Fruit fly (Drosophila melanogaster) whole organism, embryonic: ENCODE measurements around the gene CNPYb.

ENCODE experiments used
- Atf-2 ChIP-seq: fragments of 200-800 bp; sonication (Bioruptor generic); optimal IDR thresholded peaks from 2 replicates; lab custom pipeline; 2016; ENCODE audit warnings: missing biosample characterization, missing genetic modification characterization
- Atf6 ChIP-seq: fragments of 200-800 bp; sonication (Bioruptor generic); IDR thresholded peaks from 2 replicates; pipeline ENCODE4 v1.3.6; 2022; ENCODE audit warnings: missing biosample characterization, missing genetic modification characterization
- BtbVII ChIP-seq: fragments of 200-800 bp; sonication (Bioruptor generic); optimal IDR thresholded peaks from 3 replicates; lab custom pipeline; 2017; ENCODE audit warnings: missing biosample characterization, mild to moderate bottlenecking, missing genetic modification characterization
- CG10565 ChIP-seq: fragments of 200-800 bp; sonication (Bioruptor generic); optimal IDR thresholded peaks from 3 replicates; lab custom pipeline; 2016; ENCODE audit warnings: missing biosample characterization, mild to moderate bottlenecking, missing genetic modification characterization
- CG10959 ChIP-seq: fragments of 200-800 bp; sonication (Bioruptor generic); IDR thresholded peaks from 2 replicates; pipeline ENCODE4 v1.3.6; 2022; ENCODE audit warnings: missing biosample characterization, missing genetic modification characterization
- CG11456 ChIP-seq: fragments of 200-800 bp; sonication (Bioruptor generic); IDR thresholded peaks from 3 replicates; pipeline ENCODE4 v1.3.6; 2022; ENCODE audit warnings: missing biosample characterization, missing genetic modification characterization
- CG11723 ChIP-seq: fragments of 200-800 bp; sonication (Bioruptor generic); optimal IDR thresholded peaks from 2 replicates; lab custom pipeline; 2017; ENCODE audit warnings: missing biosample characterization, mild to moderate bottlenecking, missing genetic modification characterization
- CG12071 ChIP-seq: fragments of 200-800 bp; sonication (Bioruptor generic); optimal IDR thresholded peaks from 3 replicates; lab custom pipeline; 2018; ENCODE audit warnings: missing biosample characterization, mild to moderate bottlenecking, missing genetic modification characterization
- CG12391 ChIP-seq: fragments of 200-800 bp; sonication (Bioruptor generic); optimal IDR thresholded peaks from 3 replicates; lab custom pipeline; 2018; ENCODE audit warnings: missing biosample characterization, mild to moderate bottlenecking, missing genetic modification characterization, moderate library complexity
- CG12659 ChIP-seq: fragments of 200-800 bp; sonication (Bioruptor generic); optimal IDR thresholded peaks from 3 replicates; lab custom pipeline; 2017; ENCODE audit warnings: mild to moderate bottlenecking, missing biosample characterization, missing genetic modification reagents, missing genetic modification characterization
- CG17568 ChIP-seq: fragments of 200-800 bp; sonication (Bioruptor generic); optimal IDR thresholded peaks from 2 replicates; lab custom pipeline; 2018; ENCODE audit warnings: missing biosample characterization, mild to moderate bottlenecking, missing genetic modification characterization, moderate library complexity
- CG17802 ChIP-seq: fragments of 200-800 bp; sonication (Bioruptor generic); optimal IDR thresholded peaks from 2 replicates; lab custom pipeline; 2018; ENCODE audit warnings: missing biosample characterization, mild to moderate bottlenecking, missing genetic modification characterization, moderate library complexity
- CG18011 ChIP-seq: fragments of 200-800 bp; sonication (Bioruptor generic); optimal IDR thresholded peaks from 2 replicates; lab custom pipeline; 2017; ENCODE audit warnings: missing biosample characterization, missing genetic modification characterization, mild to moderate bottlenecking, moderate library complexity, missing genotype
- CG2199 ChIP-seq: fragments of 200-800 bp; sonication (Bioruptor generic); IDR thresholded peaks from 3 replicates; pipeline ENCODE4 v1.3.6; 2022; ENCODE audit warnings: missing biosample characterization, missing genetic modification characterization
- CG30431 ChIP-seq: fragments of 200-800 bp; sonication (Bioruptor generic); optimal IDR thresholded peaks from 2 replicates; lab custom pipeline; 2017; ENCODE audit warnings: missing biosample characterization, missing genetic modification characterization
- CG31224 ChIP-seq: fragments of 200-800 bp; sonication (Bioruptor generic); IDR thresholded peaks from 2 replicates; pipeline ENCODE4 v1.3.6; 2022; ENCODE audit warnings: missing biosample characterization, missing genetic modification characterization
- CG3163 ChIP-seq: fragments of 200-800 bp; sonication (Bioruptor generic); optimal IDR thresholded peaks from 3 replicates; lab custom pipeline; 2016; ENCODE audit warnings: missing biosample characterization, missing genetic modification characterization
- CG3281 ChIP-seq: fragments of 200-800 bp; sonication (Bioruptor generic); optimal IDR thresholded peaks from 3 replicates; lab custom pipeline; 2017; ENCODE audit warnings: missing biosample characterization, mild to moderate bottlenecking, missing genetic modification characterization
- CG3726 ChIP-seq: fragments of 200-800 bp; sonication (Bioruptor generic); IDR thresholded peaks from 3 replicates; pipeline ENCODE4, ENCODE4 v1.3.6; 2022; ENCODE audit warnings: missing biosample characterization, missing genetic modification characterization
- CG6765 ChIP-seq: fragments of 200-800 bp; sonication (Bioruptor generic); optimal IDR thresholded peaks from 3 replicates; lab custom pipeline; 2017; ENCODE audit warnings: missing biosample characterization, mild to moderate bottlenecking, missing genetic modification characterization
- CG7372 ChIP-seq: fragments of 200-800 bp; sonication (Bioruptor generic); IDR thresholded peaks from 2 replicates; pipeline ENCODE4 v1.3.6; 2022; ENCODE audit warnings: missing biosample characterization, missing genetic modification characterization
- CG7928 ChIP-seq: fragments of 200-800 bp; sonication (Bioruptor generic); optimal IDR thresholded peaks from 2 replicates; lab custom pipeline; 2017; ENCODE audit warnings: missing biosample characterization, mild to moderate bottlenecking, missing genetic modification characterization
- CG7963 ChIP-seq: fragments of 200-800 bp; sonication (Bioruptor generic); IDR thresholded peaks from 3 replicates; pipeline ENCODE4 v1.3.6; 2022; ENCODE audit warnings: missing biosample characterization, missing genetic modification characterization; ENCODE audit not compliant: partially characterized antibody
- CG9727 ChIP-seq: fragments of 200-800 bp; sonication (Bioruptor generic); optimal IDR thresholded peaks from 3 replicates; lab custom pipeline; 2017; ENCODE audit warnings: missing biosample characterization, mild to moderate bottlenecking, missing genetic modification characterization
- CG9797 ChIP-seq: fragments of 200-800 bp; sonication (Bioruptor generic); optimal IDR thresholded peaks from 3 replicates; lab custom pipeline; 2018; ENCODE audit warnings: missing biosample characterization, mild to moderate bottlenecking, missing genetic modification characterization
- ERR ChIP-seq: fragments of 200-800 bp; sonication (Bioruptor generic); optimal IDR thresholded peaks from 2 replicates; lab custom pipeline; 2016; ENCODE audit warnings: missing biosample characterization, missing genetic modification characterization
- Hey ChIP-seq: fragments of 200-800 bp; sonication (Bioruptor generic); optimal IDR thresholded peaks from 3 replicates; lab custom pipeline; 2018; ENCODE audit warnings: missing biosample characterization, mild to moderate bottlenecking, missing genetic modification characterization
- Opbp ChIP-seq: fragments of 200-800 bp; sonication (Bioruptor generic); IDR thresholded peaks from 3 replicates; pipeline ENCODE4 v1.3.6; 2022; ENCODE audit warnings: missing biosample characterization, missing genetic modification characterization; ENCODE audit not compliant: partially characterized antibody
- Ssrp ChIP-seq: fragments of 200-800 bp; sonication (Bioruptor generic); optimal IDR thresholded peaks from 2 replicates; lab custom pipeline; 2018; ENCODE audit warnings: missing biosample characterization, mild to moderate bottlenecking, missing genetic modification characterization, moderate library complexity
- Tbp ChIP-seq: fragments of >200 bp; optimal IDR thresholded peaks from 2 replicates; lab custom pipeline; 2018; ENCODE audit warnings: missing biosample characterization, missing genetic modification characterization
- Xrp1 ChIP-seq: fragments of 200-800 bp; sonication (Bioruptor generic); IDR thresholded peaks from 2 replicates; pipeline ENCODE4 v1.3.6; 2022; ENCODE audit warnings: missing biosample characterization, missing genetic modification characterization
- ap ChIP-seq: fragments of 200-800 bp; sonication (Bioruptor generic); IDR thresholded peaks from 2 replicates; pipeline ENCODE4 v1.3.6; 2022; ENCODE audit warnings: missing biosample characterization, missing genetic modification characterization
- bigmax ChIP-seq: fragments of 200-800 bp; sonication (Bioruptor generic); optimal IDR thresholded peaks from 2 replicates; lab custom pipeline; 2018; ENCODE audit warnings: missing biosample characterization, mild to moderate bottlenecking, missing genetic modification characterization
- btn ChIP-seq: fragments of 200-800 bp; sonication (Bioruptor generic); optimal IDR thresholded peaks from 2 replicates; lab custom pipeline; 2016; ENCODE audit warnings: missing biosample characterization, missing genetic modification characterization
- cad ChIP-seq: fragments of >200 bp; optimal IDR thresholded peaks from 2 replicates; lab custom pipeline; 2017; ENCODE audit warnings: missing biosample characterization, missing genetic modification characterization
- cato ChIP-seq: fragments of 200-800 bp; sonication (Bioruptor generic); optimal IDR thresholded peaks from 2 replicates; lab custom pipeline; 2016; ENCODE audit warnings: missing biosample characterization, missing genetic modification characterization, borderline replicate concordance
- dysf ChIP-seq: fragments of 200-800 bp; sonication (Bioruptor generic); IDR thresholded peaks from 3 replicates; pipeline ENCODE4 v1.3.6; 2022; ENCODE audit warnings: missing biosample characterization, missing genetic modification characterization
- emc ChIP-seq: fragments of 200-800 bp; sonication (Bioruptor generic); optimal IDR thresholded peaks from 2 replicates; lab custom pipeline; 2016; ENCODE audit warnings: missing biosample characterization, missing genetic modification characterization
- ems ChIP-seq: fragments of 200-800 bp; sonication (Bioruptor generic); optimal IDR thresholded peaks from 3 replicates; lab custom pipeline; 2016; ENCODE audit warnings: missing biosample characterization, missing genetic modification characterization
- fd3F ChIP-seq: fragments of 200-800 bp; sonication (Bioruptor generic); optimal IDR thresholded peaks from 2 replicates; lab custom pipeline; 2018; ENCODE audit warnings: missing biosample characterization, mild to moderate bottlenecking, missing genetic modification characterization, moderate library complexity
- ftz-f1 ChIP-seq: fragments of 200-800 bp; sonication (Bioruptor generic); optimal IDR thresholded peaks from 2 replicates; lab custom pipeline; 2016; ENCODE audit warnings: missing biosample characterization, missing genetic modification characterization
- grau ChIP-seq: fragments of 200-800 bp; optimal IDR thresholded peaks from 3 replicates; lab custom pipeline; 2019; ENCODE audit warnings: missing biosample characterization, mild to moderate bottlenecking, missing genetic modification characterization, moderate library complexity
- inv ChIP-seq: fragments of 200-800 bp; sonication (Bioruptor generic); IDR thresholded peaks from 2 replicates; pipeline ENCODE4 v1.3.6; 2022; ENCODE audit warnings: missing biosample characterization, missing genetic modification characterization; ENCODE audit not compliant: partially characterized antibody
- kni ChIP-seq: fragments of 200-800 bp; sonication (Bioruptor generic); optimal IDR thresholded peaks from 3 replicates; lab custom pipeline; 2017; ENCODE audit warnings: mild to moderate bottlenecking, missing biosample characterization, missing genetic modification reagents, missing genetic modification characterization
- p53 ChIP-seq: fragments of 200-800 bp; sonication (Bioruptor generic); optimal IDR thresholded peaks from 2 replicates; lab custom pipeline; 2016; ENCODE audit warnings: missing biosample characterization, missing genetic modification characterization
- psq ChIP-seq: fragments of 200-800 bp; sonication (Bioruptor generic); optimal IDR thresholded peaks from 2 replicates; lab custom pipeline; 2017; ENCODE audit warnings: missing biosample characterization, missing genetic modification characterization
- sens-2 ChIP-seq: fragments of 200-800 bp; sonication (Bioruptor generic); IDR thresholded peaks from 2 replicates; pipeline ENCODE4 v1.3.6; 2022; ENCODE audit warnings: missing biosample characterization, missing genetic modification characterization
- ssp ChIP-seq: fragments of 200-800 bp; sonication (Bioruptor generic); IDR thresholded peaks from 2 replicates; pipeline ENCODE4 v1.3.6; 2022; ENCODE audit warnings: missing biosample characterization, missing genetic modification characterization
- z ChIP-seq: fragments of 200-800 bp; sonication (Bioruptor generic); IDR thresholded peaks from 3 replicates; pipeline ENCODE4 v1.3.6; 2022; ENCODE audit warnings: missing biosample characterization, missing genetic modification characterization

CNPYb gene

dm6 chr3L:19086364-19087200 is 9.4 kb downstream of the CNPYb start, which contains the start of gene Mkp3 (continued):
- TF ChIP-seq CG12659 (peak; percentile 95), emc (GFP tag; lab: Kevin White, UChicago) (no peak), p53 (GFP tag; lab: Kevin White, UChicago) (no peak), CG18011 (GFP tag; lab: Kevin White, UChicago) (peak; percentile 80), kni (GFP tag; lab: Kevin White, UChicago) (no peak), CG10959 (GFP tag; lab: Robert Waterston, UW) (peak; percentile 51), CG31224 (GFP tag; lab: Robert Waterston, UW) (peak; percentile 84), sens-2 (GFP tag; lab: Robert Waterston, UW) (no peak), CG11456 (peak; percentile 88), CG3281 (GFP tag; lab: Kevin White, UChicago) (peak; percentile 96), CG9727 (GFP tag; lab: Kevin White, UChicago) (peak; percentile 91), CG10565 (no peak), dysf (GFP tag; lab: Robert Waterston, UW) (peak; percentile 94), Xrp1 (GFP tag; lab: Robert Waterston, UW) (peak; percentile 91), ap (GFP tag; lab: Robert Waterston, UW) (peak; percentile 76), bigmax (GFP tag; lab: Kevin White, UChicago) (no peak), cato (peak; percentile 31), ERR (GFP tag; lab: Kevin White, UChicago) (no peak), CG7372 (peak; percentile 90), fd3F (GFP tag; lab: Kevin White, UChicago) (peak; percentile 85), CG3163 (GFP tag; lab: Kevin White, UChicago) (no peak), Hey (tag; lab: Kevin White, UChicago) (no peak), CG7928 (GFP tag; lab: Kevin White, UChicago) (peak; percentile 57), CG12071 (GFP tag; lab: Kevin White, UChicago) (peak; percentile 40), ssp (GFP tag; lab: Robert Waterston, UW) (peak; percentile 73), CG17802 (tag; lab: Kevin White, UChicago) (no peak), grau (tag; lab: Kevin White, UChicago) (peak; percentile 93), CG30431 (peak; percentile 44), CG2199 (GFP tag; lab: Robert Waterston, UW) (no peak), cad (no peak), Opbp (GFP tag; lab: Robert Waterston, UW) (no peak), CG12391 (tag; lab: Kevin White, UChicago) (peak; percentile 91), z (GFP tag; lab: Robert Waterston, UW) (no peak), CG3726 (GFP tag; lab: Robert Waterston, UW) (peak; percentile 80; the same call in 1 of the 3 replicates), psq (GFP tag; lab: Kevin White, UChicago) (peak; percentile 48), CG17568 (GFP tag; lab: Kevin White, UChicago) (peak; percentile 85), Atf6 (GFP tag; lab: Robert Waterston, UW) (peak; percentile 95), ftz-f1 (GFP tag; lab: Kevin White, UChicago) (no peak), Tbp (GFP tag; lab: Kevin White, UChicago) (peak; percentile 63), CG11723 (GFP tag; lab: Kevin White, UChicago) (peak; percentile 77), CG6765 (GFP tag; lab: Kevin White, UChicago) (peak; percentile 89), CG9797 (no peak), Atf-2 (no peak), inv (GFP tag; lab: Robert Waterston, UW) (no peak), CG7963 (GFP tag; lab: Robert Waterston, UW) (no peak), btn (GFP tag; lab: Kevin White, UChicago) (no peak), BtbVII (GFP tag; lab: Kevin White, UChicago) (peak; percentile 93), Ssrp (tag; lab: Kevin White, UChicago) (peak; percentile 79), ems (GFP tag; lab: Kevin White, UChicago) (peak; percentile 5)
